In genomic region chrIII:9956665-9957401, ce11 we compare ENCODE assay signal across 5 worm cellular contexts.
TF ChIP-seq lines count a peak whose summit lies in the region.

alx-1 (plus strand) TSS chrIII:9957351.

TF ChIP-seq in whole organism, L1 larva, 84 proteins besides CTCF, POLR2A, EP300 and RAD21:
- TF ChIP-seq hlh-4 (tag; optimal IDR thresholded peaks at IDR 0.05; lab: Kevin White, UChicago): no peak
- no peak for TF ChIP-seq fkh-10 (GFP tag; optimal IDR thresholded peaks at IDR 0.05; lab: Kevin White, UChicago)
- no peak for TF ChIP-seq vab-15 (tag; optimal IDR thresholded peaks at IDR 0.05; lab: Kevin White, UChicago)
- no peak for TF ChIP-seq mab-9 (GFP tag; IDR thresholded peaks at IDR 0.05; lab: Robert Waterston, UW)
- peak; percentile 88 for TF ChIP-seq jun-1 (tag; optimal IDR thresholded peaks at IDR 0.05; lab: Kevin White, UChicago)
- TF ChIP-seq nhr-85 (tag; lab: Kevin White, UChicago): peak; percentile 52
- TF ChIP-seq alr-1 (tag; optimal IDR thresholded peaks at IDR 0.05; lab: Kevin White, UChicago; ENCODE audit: borderline replicate concordance): no peak
- TF ChIP-seq ceh-90 (tag; optimal IDR thresholded peaks at IDR 0.05; lab: Kevin White, UChicago): no peak
- no peak for TF ChIP-seq elt-3 (tag; optimal IDR thresholded peaks at IDR 0.05; lab: Kevin White, UChicago)
- TF ChIP-seq lin-14 (GFP tag; optimal IDR thresholded peaks at IDR 0.05; lab: Kevin White, UChicago): no peak
- no peak for TF ChIP-seq sup-37 (GFP tag; optimal IDR thresholded peaks at IDR 0.05; lab: Kevin White, UChicago)
- peak; percentile 69 for TF ChIP-seq skn-1 (tag; optimal IDR thresholded peaks at IDR 0.05; lab: Kevin White, UChicago)
- peak; percentile 54 for TF ChIP-seq zip-4 (GFP tag; optimal IDR thresholded peaks at IDR 0.05; lab: Kevin White, UChicago)
- TF ChIP-seq fos-1 (tag; optimal IDR thresholded peaks at IDR 0.05; lab: Kevin White, UChicago): peak; percentile 27
- no peak for TF ChIP-seq unc-30 (tag; optimal IDR thresholded peaks at IDR 0.05; lab: Kevin White, UChicago)
- no peak for TF ChIP-seq pqm-1 (tag; optimal IDR thresholded peaks at IDR 0.05; lab: Kevin White, UChicago)
- no peak for TF ChIP-seq zag-1 (tag; optimal IDR thresholded peaks at IDR 0.05; lab: Kevin White, UChicago)
- no peak for TF ChIP-seq grh-1 (GFP tag; IDR thresholded peaks at IDR 0.05; lab: Robert Waterston, UW)

TF ChIP-seq in whole organism, L2 larva, 48 proteins besides CTCF, POLR2A, EP300 and RAD21:
- TF ChIP-seq nhr-129 (tag; optimal IDR thresholded peaks at IDR 0.05; lab: Kevin White, UChicago) (peak; percentile 8), snpc-4 (tag; optimal IDR thresholded peaks at IDR 0.05; lab: Kevin White, UChicago) (no peak), nhr-10 (tag; optimal IDR thresholded peaks at IDR 0.05; lab: Kevin White, UChicago) (no peak), sma-3 (GFP tag; optimal IDR thresholded peaks at IDR 0.05; lab: Kevin White, UChicago) (peak; percentile 1), nhr-237 (tag; optimal IDR thresholded peaks at IDR 0.05; lab: Kevin White, UChicago) (no peak), crh-2 (tag; optimal IDR thresholded peaks at IDR 0.05; lab: Kevin White, UChicago) (peak; percentile 3), fos-1 (tag; optimal IDR thresholded peaks at IDR 0.05; lab: Kevin White, UChicago) (peak; percentile 99)

TF ChIP-seq in whole organism, L3 larva, 47 proteins besides CTCF, POLR2A, EP300 and RAD21:
- TF ChIP-seq skn-1 (tag; optimal IDR thresholded peaks at IDR 0.05; lab: Kevin White, UChicago) (no peak), elt-2 (tag; optimal IDR thresholded peaks at IDR 0.05; lab: Kevin White, UChicago) (peak; percentile 52), pqm-1 (tag; optimal IDR thresholded peaks at IDR 0.05; lab: Kevin White, UChicago) (peak; percentile 50), R02D3.7 (tag; optimal IDR thresholded peaks at IDR 0.05; lab: Kevin White, UChicago) (no peak), fos-1 (tag; optimal IDR thresholded peaks at IDR 0.05; lab: Kevin White, UChicago) (peak; percentile 62), ceh-28 (tag; optimal IDR thresholded peaks at IDR 0.05; lab: Kevin White, UChicago) (peak; percentile 40), nfya-1 (tag; optimal IDR thresholded peaks at IDR 0.05; lab: Kevin White, UChicago; ENCODE audit: insufficient read depth) (peak; percentile 20), nhr-11 (tag; optimal IDR thresholded peaks at IDR 0.05; lab: Kevin White, UChicago) (no peak), snpc-4 (tag; optimal IDR thresholded peaks at IDR 0.05; lab: Kevin White, UChicago) (peak; percentile 3), pha-4 (tag; optimal IDR thresholded peaks at IDR 0.05; lab: Kevin White, UChicago) (peak; percentile 39), jun-1 (tag; optimal IDR thresholded peaks at IDR 0.05; lab: Kevin White, UChicago) (peak; percentile 66), lsy-12 (tag; optimal IDR thresholded peaks at IDR 0.05; lab: Kevin White, UChicago) (no peak)
TF ChIP-seq in whole organism, L3 larva: peak in this region for 8.

TF ChIP-seq in whole organism, L4 larva, 104 proteins besides CTCF, POLR2A, EP300 and RAD21 (continues in another document):
- TF ChIP-seq fos-1 (tag; optimal IDR thresholded peaks at IDR 0.05; lab: Kevin White, UChicago): no peak
- TF ChIP-seq lim-7 (GFP tag; IDR thresholded peaks at IDR 0.05; lab: Robert Waterston, UW): no peak
- TF ChIP-seq aly-2 (tag; optimal IDR thresholded peaks at IDR 0.05; lab: Kevin White, UChicago): no peak
- TF ChIP-seq F49E8.2 (tag; optimal IDR thresholded peaks at IDR 0.05; lab: Kevin White, UChicago; ENCODE audit: borderline replicate concordance): no peak
- no peak for TF ChIP-seq ceh-28 (tag; optimal IDR thresholded peaks at IDR 0.05; lab: Kevin White, UChicago)
- no peak for TF ChIP-seq unc-39 (tag; optimal IDR thresholded peaks at IDR 0.05; lab: Kevin White, UChicago)
- no peak for TF ChIP-seq Y105C5A.15 (GFP tag; IDR thresholded peaks at IDR 0.05; lab: Robert Waterston, UW)
- TF ChIP-seq mdt-29 (GFP tag; IDR thresholded peaks at IDR 0.05; lab: Robert Waterston, UW): no peak
- TF ChIP-seq nhr-41 (GFP tag; IDR thresholded peaks at IDR 0.05; lab: Robert Waterston, UW): no peak
- no peak for TF ChIP-seq set-16 (GFP tag; IDR thresholded peaks at IDR 0.05; lab: Robert Waterston, UW)
- no peak for TF ChIP-seq mep-1 (tag; optimal IDR thresholded peaks at IDR 0.05; lab: Kevin White, UChicago)
- peak; percentile 35 for TF ChIP-seq nhr-6 (tag; optimal IDR thresholded peaks at IDR 0.05; lab: Kevin White, UChicago)
- no peak for TF ChIP-seq gei-8 (GFP tag; optimal IDR thresholded peaks at IDR 0.05; lab: Kevin White, UChicago)
- no peak for TF ChIP-seq lin-15B (tag; optimal IDR thresholded peaks at IDR 0.05; lab: Kevin White, UChicago)
- no peak for TF ChIP-seq zip-2 (tag; optimal IDR thresholded peaks at IDR 0.05; lab: Kevin White, UChicago)
- TF ChIP-seq jun-1 (tag; optimal IDR thresholded peaks at IDR 0.05; lab: Kevin White, UChicago): peak; percentile 19
- TF ChIP-seq spr-3 (GFP tag; optimal IDR thresholded peaks at IDR 0.05; lab: Kevin White, UChicago): no peak
- no peak for TF ChIP-seq ama-1 (optimal IDR thresholded peaks at IDR 0.05; lab: Kevin White, UChicago)
- TF ChIP-seq daf-8 (GFP tag; IDR thresholded peaks at IDR 0.05; lab: Robert Waterston, UW): no peak
- TF ChIP-seq F44E2.7 (GFP tag; IDR thresholded peaks at IDR 0.05; lab: Robert Waterston, UW): no peak
- TF ChIP-seq ctbp-1 (GFP tag; IDR thresholded peaks at IDR 0.05; lab: Robert Waterston, UW): no peak
- no peak for TF ChIP-seq daf-16 (GFP tag; optimal IDR thresholded peaks at IDR 0.05; lab: Kevin White, UChicago)
- TF ChIP-seq daf-16 (tag; optimal IDR thresholded peaks at IDR 0.05; lab: Kevin White, UChicago): peak; percentile 49
- TF ChIP-seq hlh-30 (tag; optimal IDR thresholded peaks at IDR 0.05; lab: Kevin White, UChicago; ENCODE audit: insufficient read depth): peak; percentile 53
- TF ChIP-seq egl-27 (tag; optimal IDR thresholded peaks at IDR 0.05; lab: Kevin White, UChicago): no peak
- TF ChIP-seq madf-5 (GFP tag; IDR thresholded peaks at IDR 0.05; lab: Robert Waterston, UW): no peak
- TF ChIP-seq fkh-10 (GFP tag; optimal IDR thresholded peaks at IDR 0.05; lab: Kevin White, UChicago): no peak
- no peak for TF ChIP-seq zip-11 (GFP tag; IDR thresholded peaks at IDR 0.05; lab: Robert Waterston, UW)
- TF ChIP-seq lin-29 (GFP tag; IDR thresholded peaks at IDR 0.05; lab: Robert Waterston, UW): no peak
- TF ChIP-seq lin-13 (GFP tag; optimal IDR thresholded peaks at IDR 0.05; lab: Kevin White, UChicago): no peak
- TF ChIP-seq lin-38 (GFP tag; IDR thresholded peaks at IDR 0.05; lab: Robert Waterston, UW): no peak
- TF ChIP-seq T26A8.4 (GFP tag; IDR thresholded peaks at IDR 0.05; lab: Robert Waterston, UW): no peak

TF ChIP-seq in whole organism, young adult, 124 proteins besides CTCF, POLR2A, EP300 and RAD21:
- TF ChIP-seq attf-3 (GFP tag; conservative IDR thresholded peaks at IDR 0.05; lab: Robert Waterston, UW) (no peak), athp-1 (tag; optimal IDR thresholded peaks at IDR 0.05; lab: Kevin White, UChicago) (no peak), hsf-1 (GFP tag; IDR thresholded peaks at IDR 0.05; lab: Robert Waterston, UW) (no peak), B0019.2 (GFP tag; conservative IDR thresholded peaks at IDR 0.05; lab: Robert Waterston, UW) (no peak), tbx-9 (tag; optimal IDR thresholded peaks at IDR 0.05; lab: Kevin White, UChicago; ENCODE audit: borderline replicate concordance) (no peak), mes-4 (tag; optimal IDR thresholded peaks at IDR 0.05; lab: Kevin White, UChicago) (no peak), lin-40 (tag; optimal IDR thresholded peaks at IDR 0.05; lab: Kevin White, UChicago) (no peak), snpc-4 (GFP tag; optimal IDR thresholded peaks at IDR 0.05; lab: Kevin White, UChicago) (no peak), snpc-4 (tag; optimal IDR thresholded peaks at IDR 0.05; lab: Kevin White, UChicago) (peak in 1 of 4 experiments; percentile 9), C06A6.2 (GFP tag; conservative IDR thresholded peaks at IDR 0.05; lab: Robert Waterston, UW) (no peak), madf-8 (GFP tag; conservative IDR thresholded peaks at IDR 0.05; lab: Robert Waterston, UW) (no peak), chd-7 (tag; optimal IDR thresholded peaks at IDR 0.05; lab: Kevin White, UChicago) (no peak), nhr-179 (tag; optimal IDR thresholded peaks at IDR 0.05; lab: Kevin White, UChicago) (no peak), F33H1.4 (GFP tag; IDR thresholded peaks at IDR 0.05; lab: Robert Waterston, UW) (no peak), F37B4.10 (GFP tag; IDR thresholded peaks at IDR 0.05; lab: Robert Waterston, UW) (no peak), nhr-27 (tag; optimal IDR thresholded peaks at IDR 0.05; lab: Kevin White, UChicago) (no peak), F22D6.2 (tag; optimal IDR thresholded peaks at IDR 0.05; lab: Kevin White, UChicago) (no peak), unc-62 (GFP tag; optimal IDR thresholded peaks at IDR 0.05; lab: Kevin White, UChicago) (peak; percentile 6), lin-26 (GFP tag; IDR thresholded peaks at IDR 0.05; lab: Robert Waterston, UW) (no peak), nhr-80 (tag; optimal IDR thresholded peaks at IDR 0.05; lab: Kevin White, UChicago) (peak; percentile 54), F10E7.11 (tag; optimal IDR thresholded peaks at IDR 0.05; lab: Kevin White, UChicago) (no peak), ets-4 (GFP tag; optimal IDR thresholded peaks at IDR 0.05; lab: Kevin White, UChicago) (no peak), pbrm-1 (GFP tag; IDR thresholded peaks at IDR 0.05; lab: Robert Waterston, UW) (no peak), attf-5 (GFP tag; optimal IDR thresholded peaks at IDR 0.05; lab: Kevin White, UChicago) (peak; percentile 84), ekl-4 (GFP tag; IDR thresholded peaks at IDR 0.05; lab: Robert Waterston, UW) (no peak), hmg-20 (GFP tag; IDR thresholded peaks at IDR 0.05; lab: Robert Waterston, UW) (no peak), cebp-1 (GFP tag; IDR thresholded peaks at IDR 0.05; lab: Robert Waterston, UW) (peak; percentile 97), cebp-1 (tag; optimal IDR thresholded peaks at IDR 0.05; lab: Kevin White, UChicago) (peak; percentile 99), F57A8.1 (GFP tag; optimal IDR thresholded peaks at IDR 0.05; lab: Kevin White, UChicago) (no peak)
TF ChIP-seq in whole organism, young adult: peak in this region for 5.
